Worm (Caenorhabditis elegans): ENCODE results near the gene aagr-3.

aagr-3 gene

DNA sequence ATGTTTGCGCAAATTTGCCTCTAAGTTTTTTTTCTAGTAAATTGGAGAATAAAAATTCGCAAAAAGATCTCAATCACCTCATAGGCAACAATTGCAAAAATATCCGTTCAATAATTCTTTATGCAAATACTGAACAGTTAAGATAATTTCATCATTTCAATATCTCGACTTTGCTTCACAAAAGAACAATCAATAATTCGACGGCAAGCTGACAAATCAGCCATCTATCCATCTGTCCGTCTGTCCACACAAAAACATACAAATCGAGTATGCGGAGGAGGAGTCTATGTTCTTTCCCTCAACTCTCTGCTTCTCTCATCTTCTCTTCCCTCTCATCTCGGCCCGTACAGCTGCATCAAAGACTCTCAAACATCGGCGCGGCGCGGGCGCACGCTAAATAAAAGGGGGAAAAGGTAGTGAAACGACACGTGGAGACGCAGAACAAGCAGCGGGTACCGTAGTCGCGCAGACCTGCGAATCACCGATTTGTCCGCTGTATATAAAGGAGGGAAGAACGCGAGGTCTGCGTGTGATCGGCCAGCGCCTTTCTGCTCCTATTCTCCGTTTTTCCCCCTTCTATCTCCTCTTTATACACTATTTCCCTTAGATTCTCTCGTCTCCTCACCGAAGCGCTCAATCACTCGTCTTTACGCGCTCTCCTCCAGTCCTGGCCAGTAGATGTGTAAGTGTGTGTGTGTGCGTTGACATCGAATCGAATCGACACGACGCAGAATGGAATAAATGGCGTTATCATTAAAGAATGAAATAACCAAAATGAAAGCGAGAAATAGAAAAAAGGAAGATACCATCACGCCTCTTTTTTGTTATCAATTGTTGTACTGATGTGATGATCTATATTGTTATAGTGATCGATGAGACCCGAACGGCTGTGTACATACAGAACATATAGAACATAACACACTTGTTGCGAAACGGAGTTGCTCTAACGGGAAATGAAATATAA is 1.7 kb upstream of the aagr-3 start (continued):
- TF ChIP-seq rcor-1 (GFP tag; IDR thresholded peaks at IDR 0.05) (peak; percentile 63), K12H6.12 (tag; optimal IDR thresholded peaks at IDR 0.05) (peak; percentile 98), let-607 (tag; optimal IDR thresholded peaks at IDR 0.05) (peak; percentile 93 to 95), egl-18 (GFP tag; IDR thresholded peaks at IDR 0.05) (0 out of 2 replicates have a peak, but pooled peaks have one; percentile 13), Y67H2A.10 (GFP tag; conservative IDR thresholded peaks at IDR 0.05) (peak; percentile 55), F57C9.4 (tag; optimal IDR thresholded peaks at IDR 0.05) (peak; percentile 33), mcd-1 (GFP tag; IDR thresholded peaks at IDR 0.05) (peak; percentile 84), lsy-27 (tag; optimal IDR thresholded peaks at IDR 0.05; ENCODE audit: borderline replicate concordance, insufficient read depth) (no peak), rec-8 (tag; optimal IDR thresholded peaks at IDR 0.05) (peak in 1 of 2 experiments; percentile 2), Y95B8A.8 (GFP tag; IDR thresholded peaks at IDR 0.05) (0 out of 2 replicates have a peak, but pooled peaks have one; percentile 33), snpc-1.1 (tag; optimal IDR thresholded peaks at IDR 0.05; ENCODE audit: insufficient read depth) (no peak), madf-6 (GFP tag; IDR thresholded peaks at IDR 0.05) (peak; percentile 19), aptf-3 (GFP tag; IDR thresholded peaks at IDR 0.05) (no peak), egl-44 (GFP tag; IDR thresholded peaks at IDR 0.05) (peak; percentile 71; the same call in 1 of the 2 replicates), hrde-1 (tag; optimal IDR thresholded peaks at IDR 0.05; ENCODE audit: borderline replicate concordance) (no peak), attf-5 (GFP tag; optimal IDR thresholded peaks at IDR 0.05) (peak; percentile 98), sptf-2 (GFP tag; optimal IDR thresholded peaks at IDR 0.05) (no peak), F10E7.11 (tag; optimal IDR thresholded peaks at IDR 0.05) (no peak), cebp-1 (GFP tag; IDR thresholded peaks at IDR 0.05) (no peak), cebp-1 (tag; optimal IDR thresholded peaks at IDR 0.05) (peak; percentile 92), nhr-90 (tag; optimal IDR thresholded peaks at IDR 0.05) (peak; percentile 89), lin-35 (GFP tag; optimal IDR thresholded peaks at IDR 0.05) (peak in 1 of 3 experiments; percentile 64), C06A6.2 (GFP tag; conservative IDR thresholded peaks at IDR 0.05) (peak; percentile 70), ztf-26 (tag; optimal IDR thresholded peaks at IDR 0.05) (peak; percentile 90), xnd-1 (tag; optimal IDR thresholded peaks at IDR 0.05) (no peak), nhr-27 (tag; optimal IDR thresholded peaks at IDR 0.05) (no peak), nhr-179 (tag; optimal IDR thresholded peaks at IDR 0.05) (no peak), mes-4 (tag; optimal IDR thresholded peaks at IDR 0.05) (no peak), hmg-20 (GFP tag; IDR thresholded peaks at IDR 0.05) (no peak), athp-1 (tag; optimal IDR thresholded peaks at IDR 0.05) (peak; percentile 59), ceh-100 (GFP tag; IDR thresholded peaks at IDR 0.05) (peak; percentile 33; the same call in 1 of the 2 replicates), nfyb-1 (GFP tag; IDR thresholded peaks at IDR 0.05) (peak; percentile 95), B0261.1 (tag; optimal IDR thresholded peaks at IDR 0.05) (peak; percentile 16), D2030.7 (GFP tag; IDR thresholded peaks at IDR 0.05) (no peak)

DNA sequence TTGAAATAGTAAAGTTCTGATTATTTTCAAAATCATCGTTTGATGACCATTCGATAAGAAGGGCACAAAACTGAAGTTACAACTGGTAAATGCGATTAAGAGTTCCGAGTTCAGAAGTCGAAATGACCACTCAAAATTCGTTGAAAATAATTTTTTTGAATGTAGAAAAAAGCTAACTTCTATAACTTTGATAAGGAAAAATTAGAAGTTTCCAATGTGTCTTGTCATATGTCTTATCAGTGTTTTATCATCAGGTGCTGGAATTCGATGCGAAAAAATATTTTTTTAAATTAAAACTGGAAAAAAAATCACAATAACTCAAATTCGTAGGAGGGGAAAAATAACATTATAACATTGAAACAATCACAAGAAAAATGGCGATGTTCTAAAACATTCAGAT is 3.6 kb downstream of the aagr-3 start:
- TF ChIP-seq bed-2 (GFP tag; IDR thresholded peaks at IDR 0.05): no peak
- TF ChIP-seq somi-1 (GFP tag; optimal IDR thresholded peaks at IDR 0.05): no peak
- TF ChIP-seq nhr-80 (tag; optimal IDR thresholded peaks at IDR 0.05): peak; percentile 39

Measured in whole organism, young adult.